Worm (Caenorhabditis elegans) whole organism, early embryonic: ENCODE results near the gene str-10.

Experiments used
- B0310.2 ChIP-seq: sonication (generic microtip); optimal IDR thresholded peaks from 2 replicates; lab custom pipeline; 2016; ENCODE audit warnings: mild to moderate bottlenecking, missing genetic modification characterization, missing compliant biosample characterization
- F13C5.2 ChIP-seq: sonication (generic microtip); optimal IDR thresholded peaks from 2 replicates; lab custom pipeline; 2017; ENCODE audit warnings: mild to moderate bottlenecking, missing genetic modification characterization, inconsistent platforms, missing compliant biosample characterization
- ama-1 ChIP-seq: fragments of 150-350 bp; optimal IDR thresholded peaks from 2 replicates; lab custom pipeline; 2014
- ceh-36 ChIP-seq: sonication (generic microtip); optimal IDR thresholded peaks from 2 replicates; lab custom pipeline; 2016; ENCODE audit warnings: missing genetic modification characterization, inconsistent platforms, missing compliant biosample characterization
- hnd-1 ChIP-seq: sonication (generic microtip); optimal IDR thresholded peaks from 2 replicates; lab custom pipeline; 2016; ENCODE audit warnings: missing genetic modification characterization, missing compliant biosample characterization
- scrt-1 ChIP-seq: fragments of 200-800 bp; sonication (Bioruptor generic); IDR thresholded peaks from 2 replicates; pipeline ENCODE4 v1.3.6; 2022; ENCODE audit warnings: missing genetic modification characterization, missing compliant biosample characterization

DNA sequence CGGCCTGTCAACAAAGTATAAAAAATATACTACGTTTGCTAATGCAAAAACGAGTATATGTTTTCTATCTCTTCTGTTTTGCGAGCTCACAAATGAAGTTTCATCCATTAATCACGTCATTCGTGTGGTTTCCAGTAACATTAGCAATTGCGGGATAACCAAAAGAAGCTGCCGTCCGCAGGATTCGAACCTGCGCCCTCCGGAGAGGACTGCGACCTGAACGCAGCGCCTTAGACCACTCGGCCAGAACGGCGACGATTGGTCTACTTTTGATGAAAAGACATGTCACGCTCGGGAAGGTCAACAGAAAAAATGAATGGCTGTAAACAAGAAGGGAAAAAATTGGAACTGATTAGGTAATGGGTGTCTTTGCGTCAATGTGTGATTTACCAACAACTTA lies 43.6 kb upstream of the str-10 start:
- TF ChIP-seq ceh-36 (tag; lab: Kevin White, UChicago): no peak
- TF ChIP-seq ama-1 (lab: Kevin White, UChicago): no peak
- no peak for TF ChIP-seq hnd-1 (tag; lab: Kevin White, UChicago)
- no peak for TF ChIP-seq F13C5.2 (tag; lab: Kevin White, UChicago)
- TF ChIP-seq scrt-1 (GFP tag; lab: Robert Waterston, UW): no peak
- no peak for TF ChIP-seq B0310.2 (tag; lab: Kevin White, UChicago)
